Fruit fly (Drosophila melanogaster) whole organism, embryonic: Measurements from ENCODE around the gene CG2898.
A peak's percentile ranks its signal among the peaks of the same experiment; 100 is the strongest.

Experiments
- Antp ChIP-seq: fragments of 200-800 bp; sonication (Bioruptor generic); optimal IDR thresholded peaks from 3 replicates; lab custom pipeline; 2016; ENCODE audit warnings: missing biosample characterization, missing genetic modification characterization
- Atf3 ChIP-seq: fragments of 200-800 bp; sonication (Bioruptor generic); optimal IDR thresholded peaks from 3 replicates; lab custom pipeline; 2016; ENCODE audit warnings: missing biosample characterization, missing genetic modification characterization
- Bgb ChIP-seq: fragments of 200-800 bp; sonication (Bioruptor generic); IDR thresholded peaks from 2 replicates; pipeline ENCODE4 v1.3.6; 2022; ENCODE audit warnings: missing biosample characterization, missing genetic modification characterization; ENCODE audit not compliant: partially characterized antibody
- CG12769 ChIP-seq: fragments of 200-800 bp; sonication (Bioruptor generic); optimal IDR thresholded peaks from 2 replicates; lab custom pipeline; 2019; ENCODE audit warnings: missing biosample characterization, mild to moderate bottlenecking, missing genetic modification characterization, moderate library complexity
- CG14050 ChIP-seq: fragments of 200-800 bp; sonication (Bioruptor generic); IDR thresholded peaks from 3 replicates; pipeline ENCODE4 v1.3.6; 2022; ENCODE audit warnings: missing biosample characterization, missing genetic modification characterization
- CG15696 ChIP-seq: fragments of 200-800 bp; sonication (Bioruptor generic); optimal IDR thresholded peaks from 2 replicates; lab custom pipeline; 2019; ENCODE audit warnings: missing biosample characterization, mild to moderate bottlenecking, missing genetic modification characterization, moderate library complexity
- CG16779 ChIP-seq: fragments of 200-800 bp; sonication (Bioruptor generic); IDR thresholded peaks from 2 replicates; pipeline ENCODE4 v1.3.6; 2022; ENCODE audit warnings: missing biosample characterization, missing genetic modification characterization
- CG2129 ChIP-seq: fragments of 200-800 bp; sonication (Bioruptor generic); IDR thresholded peaks from 2 replicates; pipeline ENCODE4 v1.3.6; 2022; ENCODE audit warnings: missing biosample characterization, missing genetic modification characterization; ENCODE audit not compliant: partially characterized antibody
- CG2199 ChIP-seq: fragments of 200-800 bp; sonication (Bioruptor generic); IDR thresholded peaks from 3 replicates; pipeline ENCODE4 v1.3.6; 2022; ENCODE audit warnings: missing biosample characterization, missing genetic modification characterization
- CG2678 ChIP-seq: fragments of 200-800 bp; sonication (Bioruptor generic); optimal IDR thresholded peaks from 3 replicates; lab custom pipeline; 2019; ENCODE audit warnings: missing biosample characterization, mild to moderate bottlenecking, missing genetic modification characterization, moderate library complexity
- CG32532 ChIP-seq: fragments of 200-800 bp; sonication (Bioruptor generic); IDR thresholded peaks from 2 replicates; pipeline ENCODE4 v1.3.6; 2022; ENCODE audit warnings: missing biosample characterization, missing genetic modification characterization
- CG33213 ChIP-seq: fragments of 200-800 bp; sonication (Bioruptor generic); optimal IDR thresholded peaks from 3 replicates; lab custom pipeline; 2016; ENCODE audit warnings: missing biosample characterization, missing genetic modification characterization
- CG4707 ChIP-seq: fragments of 200-800 bp; sonication (Bioruptor generic); optimal IDR thresholded peaks from 2 replicates; lab custom pipeline; 2018; ENCODE audit warnings: missing biosample characterization, mild to moderate bottlenecking, missing genetic modification characterization, moderate library complexity
- CG6854 ChIP-seq: fragments of 200-800 bp; sonication (Bioruptor generic); optimal IDR thresholded peaks from 3 replicates; lab custom pipeline; 2017; ENCODE audit warnings: missing biosample characterization, mild to moderate bottlenecking, missing genetic modification characterization
- CG7987 ChIP-seq: fragments of 200-800 bp; sonication (Bioruptor generic); optimal IDR thresholded peaks from 2 replicates; lab custom pipeline; 2018; ENCODE audit warnings: missing biosample characterization, mild to moderate bottlenecking, missing genetic modification characterization, moderate library complexity
- CG8290 ChIP-seq, 3 experiments: fragments of 200-800 bp; sonication (Bioruptor generic); optimal IDR thresholded peaks; 2 replicates each; lab custom pipeline; 2016 to 2019; ENCODE audit warnings: missing biosample characterization in 3 of 3, missing genetic modification characterization in 3 of 3, mild to moderate bottlenecking in 2 of 3, moderate library complexity in 1 of 3
- Camta ChIP-seq: fragments of 200-800 bp; sonication (Bioruptor generic); optimal IDR thresholded peaks from 2 replicates; lab custom pipeline; 2016; ENCODE audit warnings: missing biosample characterization, missing genetic modification characterization
- Fer1 ChIP-seq: fragments of 200-800 bp; sonication (Bioruptor generic); optimal IDR thresholded peaks from 2 replicates; lab custom pipeline; 2017; ENCODE audit warnings: missing biosample characterization, mild to moderate bottlenecking, missing genetic modification characterization
- Fer2 ChIP-seq: fragments of 200-800 bp; sonication (Bioruptor generic); optimal IDR thresholded peaks from 2 replicates; lab custom pipeline; 2018; ENCODE audit warnings: missing biosample characterization, mild to moderate bottlenecking, missing genetic modification characterization, moderate library complexity
- Gug ChIP-seq: fragments of 200-800 bp; sonication (Bioruptor generic); IDR thresholded peaks from 4 replicates; pipeline ENCODE4 v1.3.6; 2022; ENCODE audit warnings: missing biosample characterization, missing genetic modification characterization
- HLH3B ChIP-seq: fragments of 200-800 bp; sonication (Bioruptor generic); IDR thresholded peaks from 2 replicates; pipeline ENCODE4 v1.3.6; 2022; ENCODE audit warnings: missing biosample characterization, missing genetic modification characterization
- Hmx ChIP-seq: fragments of 200-800 bp; sonication (Bioruptor generic); optimal IDR thresholded peaks from 2 replicates; lab custom pipeline; 2016; ENCODE audit warnings: missing biosample characterization, missing genetic modification characterization
- Hr51 ChIP-seq, 2 experiments: fragments of 200-800 bp; sonication (Bioruptor generic); optimal IDR thresholded peaks; 2 replicates in 1 of 2; 3 replicates in 1 of 2; lab custom pipeline; 2016 to 2018; ENCODE audit warnings: missing biosample characterization in 2 of 2, missing genetic modification characterization in 2 of 2, mild to moderate bottlenecking in 1 of 2, moderate library complexity in 1 of 2
- Med ChIP-seq: fragments of 200-800 bp; sonication (Bioruptor generic); peaks from one replicate; lab custom pipeline; 2016; ENCODE audit warnings: missing biosample characterization, missing genetic modification characterization, mild to moderate bottlenecking, inconsistent platforms, moderate library complexity
- Meics ChIP-seq: fragments of 200-800 bp; sonication (Bioruptor generic); optimal IDR thresholded peaks from 2 replicates; lab custom pipeline; 2017; ENCODE audit warnings: missing biosample characterization, mild to moderate bottlenecking, missing genetic modification characterization
- Trl ChIP-seq, 3 experiments: fragments of >200 bp in 2 of 3; fragments of 200-800 bp in 1 of 3; sonication (Bioruptor generic) in 1 of 3; optimal IDR thresholded peaks; 2 replicates in 1 of 3; 3 replicates in 2 of 3; lab custom pipeline; 2016 to 2017; ENCODE audit warnings: missing biosample characterization in 1 of 3, missing genetic modification characterization in 1 of 3
- amos ChIP-seq: fragments of 200-800 bp; sonication (Bioruptor generic); IDR thresholded peaks from 2 replicates; pipeline ENCODE4 v1.3.6; 2022; ENCODE audit warnings: missing biosample characterization, missing genetic modification characterization; ENCODE audit not compliant: partially characterized antibody
- bbx ChIP-seq: fragments of 200-800 bp; sonication (Bioruptor generic); IDR thresholded peaks from 2 replicates; pipeline ENCODE4 v1.3.6; 2022; ENCODE audit warnings: missing biosample characterization, missing genetic modification characterization; ENCODE audit not compliant: partially characterized antibody
- danr ChIP-seq: fragments of 200-800 bp; sonication (Bioruptor generic); IDR thresholded peaks from 2 replicates; pipeline ENCODE4 v1.3.6; 2022; ENCODE audit warnings: missing biosample characterization, missing genetic modification characterization
- knrl ChIP-seq: fragments of 200-800 bp; sonication (Bioruptor generic); IDR thresholded peaks from 3 replicates; pipeline ENCODE4 v1.3.6; 2022; ENCODE audit warnings: missing biosample characterization, missing genetic modification characterization; ENCODE audit not compliant: partially characterized antibody
- lilli ChIP-seq: fragments of 200-800 bp; sonication (Bioruptor generic); optimal IDR thresholded peaks from 3 replicates; lab custom pipeline; 2016; ENCODE audit warnings: missing biosample characterization, missing genetic modification characterization
- otp ChIP-seq: fragments of 200-800 bp; sonication (Bioruptor generic); IDR thresholded peaks from 3 replicates; pipeline ENCODE4, ENCODE4 v1.3.6; 2022; ENCODE audit warnings: missing biosample characterization, missing genetic modification characterization
- prd ChIP-seq, 3 experiments: fragments of >200 bp in 2 of 3; fragments of 200-800 bp in 1 of 3; sonication (Bioruptor generic) in 1 of 3; optimal IDR thresholded peaks in 2 of 3; IDR thresholded peaks in 1 of 3; 2 replicates in 2 of 3; 3 replicates in 1 of 3; pipeline versions ENCODE4 v1.3.6 to Lab custom; 2017 to 2022; ENCODE audit warnings: missing biosample characterization in 1 of 3, missing genetic modification characterization in 1 of 3
- pum ChIP-seq: fragments of 200-800 bp; sonication (Bioruptor generic); optimal IDR thresholded peaks from 2 replicates; lab custom pipeline; 2016; ENCODE audit warnings: missing biosample characterization, missing genetic modification characterization
- sd ChIP-seq: fragments of 200-800 bp; sonication (Bioruptor generic); optimal IDR thresholded peaks from 3 replicates; lab custom pipeline; 2018; ENCODE audit warnings: missing biosample characterization, mild to moderate bottlenecking, missing genetic modification characterization, moderate library complexity
- sens ChIP-seq: fragments of 200-800 bp; sonication (Bioruptor generic); peaks from one replicate; lab custom pipeline; 2016; ENCODE audit warnings: missing biosample characterization, missing genetic modification characterization
- slbo ChIP-seq: fragments of 200-800 bp; sonication (Bioruptor generic); IDR thresholded peaks from 2 replicates; pipeline ENCODE4 v1.3.6; 2022; ENCODE audit warnings: missing biosample characterization, missing genetic modification characterization
- sna ChIP-seq: fragments of 200-800 bp; sonication (Bioruptor generic); IDR thresholded peaks from 2 replicates; pipeline ENCODE4 v1.3.6; 2022; ENCODE audit warnings: missing biosample characterization, missing genetic modification characterization; ENCODE audit not compliant: partially characterized antibody
- ssp ChIP-seq: fragments of 200-800 bp; sonication (Bioruptor generic); IDR thresholded peaks from 2 replicates; pipeline ENCODE4 v1.3.6; 2022; ENCODE audit warnings: missing biosample characterization, missing genetic modification characterization
- vnd ChIP-seq: fragments of 200-800 bp; sonication (Bioruptor generic); IDR thresholded peaks from 3 replicates; pipeline ENCODE4 v1.3.6; 2022; ENCODE audit warnings: missing biosample characterization, missing genetic modification characterization; ENCODE audit not compliant: partially characterized antibody
- zfh1 ChIP-seq: fragments of 200-800 bp; sonication (Bioruptor generic); IDR thresholded peaks from 3 replicates; pipeline ENCODE4 v1.3.6; 2022; ENCODE audit warnings: missing biosample characterization, missing genetic modification characterization

CG2898 gene

DNA sequence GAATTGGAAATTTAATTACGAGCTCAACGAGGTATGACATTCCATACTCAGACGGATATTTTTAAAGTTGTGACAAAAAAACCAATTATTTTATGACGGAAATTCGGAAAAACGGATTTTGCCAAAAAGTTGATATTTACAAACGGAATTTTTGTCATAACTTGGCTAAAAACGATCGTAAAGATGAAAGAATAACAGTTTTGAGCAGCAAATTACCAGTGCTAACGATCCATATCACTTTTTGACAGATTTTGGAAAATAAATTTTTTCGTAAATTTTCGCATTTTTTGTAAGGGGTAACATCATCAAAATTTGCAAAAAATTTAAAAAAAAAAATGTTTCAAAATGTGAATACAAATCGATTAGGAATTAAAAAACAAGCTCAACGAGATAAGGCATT is 34.7 kb upstream of the CG2898 start:
- TF ChIP-seq CG14050 (GFP tag; lab: Robert Waterston, UW) (no peak), Atf3 (no peak), CG12769 (no peak), vnd (no peak)
- TF ChIP-seq, all 482 proteins: peak for 0

DNA sequence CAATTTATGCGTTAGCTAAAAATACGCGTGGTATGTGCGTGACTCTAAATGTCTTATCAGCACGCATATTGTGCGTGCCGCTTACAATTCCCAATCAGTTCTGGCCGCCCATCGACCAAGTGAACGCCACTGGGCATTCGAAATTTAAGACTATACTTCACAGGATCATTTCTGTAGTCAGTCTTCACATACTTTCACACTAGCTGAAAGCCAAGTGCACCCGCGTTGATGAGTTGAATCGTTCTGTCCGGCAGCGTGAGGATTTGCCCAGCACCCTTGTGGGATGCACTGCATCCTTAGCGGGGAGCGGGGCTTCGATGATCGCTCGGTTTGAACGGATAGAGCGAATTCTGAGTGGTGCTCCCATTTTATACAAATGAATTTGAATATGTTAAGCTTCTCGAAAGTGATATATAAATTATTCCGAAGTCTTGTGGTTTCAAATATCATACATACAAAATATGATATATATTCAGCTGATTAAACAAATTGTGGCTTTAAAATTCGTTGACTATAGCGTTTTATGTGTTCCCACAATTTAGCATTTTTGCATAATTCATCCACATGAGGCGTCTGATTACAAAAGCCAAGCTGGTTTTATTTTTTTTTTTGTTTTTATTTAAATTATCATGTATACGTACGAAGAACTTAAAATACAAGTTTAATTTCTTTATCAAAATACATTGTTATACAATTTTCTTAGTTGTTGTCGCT is 27.0 kb upstream of the CG2898 start:
- TF ChIP-seq pum: peak; percentile 2
- TF ChIP-seq bbx: 0 out of 2 replicates have a peak, but pooled peaks have one; percentile 34
- peak; percentile 14 for TF ChIP-seq CG2678 (tag; lab: Kevin White, UChicago)
- TF ChIP-seq Fer1: no peak
- peak; percentile 43; the same call in 1 of the 2 replicates for TF ChIP-seq Bgb (GFP tag; lab: Robert Waterston, UW)
- peak; percentile 31; the same call in 1 of the 3 replicates for TF ChIP-seq knrl (GFP tag; lab: Robert Waterston, UW)
- TF ChIP-seq Meics: no peak
- peak; percentile 31 for TF ChIP-seq lilli (GFP tag; lab: Kevin White, UChicago)
- peak; percentile 85 for TF ChIP-seq CG7987 (GFP tag; lab: Kevin White, UChicago)
- 0 out of 3 replicates have a peak, but pooled peaks have one; percentile 18 for TF ChIP-seq otp (GFP tag; lab: Robert Waterston, UW)
- peak; percentile 8 for TF ChIP-seq sd (tag; lab: Kevin White, UChicago)
- no peak for TF ChIP-seq danr (GFP tag; lab: Robert Waterston, UW)
- no peak for TF ChIP-seq ssp (GFP tag; lab: Robert Waterston, UW)
- TF ChIP-seq Fer2 (tag; lab: Kevin White, UChicago): no peak
- TF ChIP-seq Camta (GFP tag; lab: Kevin White, UChicago): peak; percentile 4
- TF ChIP-seq Med (GFP tag; lab: Kevin White, UChicago): peak; percentile 83
- no peak for TF ChIP-seq CG6854 (GFP tag; lab: Kevin White, UChicago)
- TF ChIP-seq HLH3B (GFP tag; lab: Robert Waterston, UW): 0 out of 2 replicates have a peak, but pooled peaks have one; percentile 13
- TF ChIP-seq Antp: peak; percentile 20
- TF ChIP-seq CG16779 (GFP tag; lab: Robert Waterston, UW): 0 out of 2 replicates have a peak, but pooled peaks have one; percentile 20
- TF ChIP-seq amos (GFP tag; lab: Robert Waterston, UW): peak; percentile 26; the same call in 1 of the 2 replicates
- TF ChIP-seq CG33213: peak; percentile 0
- peak; percentile 28 for TF ChIP-seq slbo (GFP tag; lab: Robert Waterston, UW)
- TF ChIP-seq sna (GFP tag; lab: Robert Waterston, UW): no peak
- peak in 1 of 2 experiments; percentile 21 for TF ChIP-seq Hr51 (GFP tag; optimal IDR thresholded peaks at IDR 0.05; lab: Kevin White, UChicago)
- TF ChIP-seq CG2199 (GFP tag; lab: Robert Waterston, UW): 0 out of 3 replicates have a peak, but pooled peaks have one; percentile 50
- no peak for TF ChIP-seq CG2129 (GFP tag; lab: Robert Waterston, UW)
- TF ChIP-seq Gug (GFP tag; lab: Robert Waterston, UW): 0 out of 4 replicates have a peak, but pooled peaks have one; percentile 15
- no peak for TF ChIP-seq Hmx (GFP tag; lab: Kevin White, UChicago)
- TF ChIP-seq sens (GFP tag; lab: Kevin White, UChicago): peak; percentile 52
- TF ChIP-seq Trl (optimal IDR thresholded peaks at IDR 0.05; lab: Kevin White, UChicago): no peak
- no peak for TF ChIP-seq Trl (GFP tag; optimal IDR thresholded peaks at IDR 0.05; lab: Kevin White, UChicago)
- TF ChIP-seq zfh1 (GFP tag; lab: Robert Waterston, UW): 0 out of 3 replicates have a peak, but pooled peaks have one; percentile 11
- TF ChIP-seq CG4707 (GFP tag; lab: Kevin White, UChicago): no peak
- peak; percentile 13; the same call in 1 of the 2 replicates for TF ChIP-seq CG32532 (GFP tag; lab: Robert Waterston, UW)
- TF ChIP-seq CG8290 (GFP tag; optimal IDR thresholded peaks at IDR 0.05; lab: Kevin White, UChicago): no peak
- peak in 1 of 2 experiments; percentile 21 for TF ChIP-seq CG8290 (tag; optimal IDR thresholded peaks at IDR 0.05; lab: Kevin White, UChicago)
- TF ChIP-seq prd (optimal IDR thresholded peaks at IDR 0.05; lab: Kevin White, UChicago): no peak
- TF ChIP-seq prd (GFP tag; IDR thresholded peaks at IDR 0.05; lab: Robert Waterston, UW): peak; percentile 26; the same call in 1 of the 3 replicates
- TF ChIP-seq CG15696: peak; percentile 14
- TF ChIP-seq, all 482 proteins: peak for 26
